Fruit fly (Drosophila melanogaster): ENCODE results near the gene Slu7.

dm6 chr3R:29062717-29063206, 23.9 kb upstream of the Slu7 start, which contains the start of the genes Cul5 and Bicra:
- TF ChIP-seq Met (GFP tag; optimal IDR thresholded peaks at IDR 0.05) (no peak), CG16779 (tag; optimal IDR thresholded peaks at IDR 0.05) (peak; percentile 48), fkh (GFP tag; optimal IDR thresholded peaks at IDR 0.05) (peak; percentile 43)

All from whole organism, prepupa.